Fruit fly (Drosophila melanogaster) whole organism, embryonic: Measurements from ENCODE around the gene hang.
A peak's percentile ranks its signal among the peaks of the same experiment; 100 is the strongest.

Source experiments
- C15 ChIP-seq: fragments of 200-800 bp; sonication (Bioruptor generic); IDR thresholded peaks from 3 replicates; pipeline ENCODE4 v1.3.6; 2022; ENCODE audit warnings: missing biosample characterization, missing genetic modification characterization
- CG10543 ChIP-seq: fragments of 200-800 bp; sonication (Bioruptor generic); optimal IDR thresholded peaks from 3 replicates; lab custom pipeline; 2017; ENCODE audit warnings: missing biosample characterization, mild to moderate bottlenecking, missing genetic modification characterization, moderate library complexity
- CG14441 ChIP-seq: fragments of 200-800 bp; sonication (Bioruptor generic); IDR thresholded peaks from 2 replicates; pipeline ENCODE4 v1.3.6; 2022; ENCODE audit warnings: missing biosample characterization, missing genetic modification characterization
- CG14710 ChIP-seq: fragments of 200-800 bp; sonication (Bioruptor generic); optimal IDR thresholded peaks from 3 replicates; lab custom pipeline; 2019; ENCODE audit warnings: missing biosample characterization, mild to moderate bottlenecking, missing genetic modification characterization, moderate library complexity
- CG15269 ChIP-seq: fragments of 200-800 bp; sonication (Bioruptor generic); optimal IDR thresholded peaks from 2 replicates; lab custom pipeline; 2018; ENCODE audit warnings: missing biosample characterization, mild to moderate bottlenecking, missing genetic modification characterization, moderate library complexity
- CG15479 ChIP-seq: fragments of 200-800 bp; sonication (Bioruptor generic); optimal IDR thresholded peaks from 3 replicates; lab custom pipeline; 2019; ENCODE audit warnings: missing biosample characterization, mild to moderate bottlenecking, missing genetic modification characterization, moderate library complexity
- CG1603 ChIP-seq: fragments of 200-800 bp; sonication (Bioruptor generic); optimal IDR thresholded peaks from 2 replicates; lab custom pipeline; 2019; ENCODE audit warnings: missing biosample characterization, mild to moderate bottlenecking, missing genetic modification characterization, moderate library complexity
- CG16815 ChIP-seq: fragments of 200-800 bp; sonication (Bioruptor generic); optimal IDR thresholded peaks from 3 replicates; lab custom pipeline; 2017; ENCODE audit warnings: missing biosample characterization, mild to moderate bottlenecking, missing genetic modification characterization
- CG18262 ChIP-seq: fragments of 200-800 bp; optimal IDR thresholded peaks from 3 replicates; lab custom pipeline; 2019; ENCODE audit warnings: missing biosample characterization, mild to moderate bottlenecking, missing genetic modification characterization, moderate library complexity
- CG18476 ChIP-seq: fragments of 200-800 bp; sonication (Bioruptor generic); optimal IDR thresholded peaks from 2 replicates; lab custom pipeline; 2016; ENCODE audit warnings: missing biosample characterization, mild to moderate bottlenecking, missing genetic modification characterization
- CG18599 ChIP-seq: fragments of 200-800 bp; sonication (Bioruptor generic); optimal IDR thresholded peaks from 3 replicates; lab custom pipeline; 2017; ENCODE audit warnings: missing biosample characterization, missing genetic modification characterization, mild to moderate bottlenecking, moderate library complexity, missing genetic modification reagents
- CG31224 ChIP-seq: fragments of 200-800 bp; sonication (Bioruptor generic); IDR thresholded peaks from 2 replicates; pipeline ENCODE4 v1.3.6; 2022; ENCODE audit warnings: missing biosample characterization, missing genetic modification characterization
- CG3163 ChIP-seq: fragments of 200-800 bp; sonication (Bioruptor generic); optimal IDR thresholded peaks from 3 replicates; lab custom pipeline; 2016; ENCODE audit warnings: missing biosample characterization, missing genetic modification characterization
- CG4282 ChIP-seq: fragments of 200-800 bp; sonication (Bioruptor generic); optimal IDR thresholded peaks from 2 replicates; lab custom pipeline; 2016; ENCODE audit warnings: missing biosample characterization, missing genetic modification characterization
- CG4707 ChIP-seq: fragments of 200-800 bp; sonication (Bioruptor generic); optimal IDR thresholded peaks from 2 replicates; lab custom pipeline; 2018; ENCODE audit warnings: missing biosample characterization, mild to moderate bottlenecking, missing genetic modification characterization, moderate library complexity
- CG6175 ChIP-seq: fragments of 200-800 bp; sonication (Bioruptor generic); IDR thresholded peaks from 3 replicates; pipeline ENCODE4 v1.3.6; 2022; ENCODE audit warnings: missing biosample characterization, missing genetic modification characterization
- CG7372 ChIP-seq: fragments of 200-800 bp; sonication (Bioruptor generic); IDR thresholded peaks from 2 replicates; pipeline ENCODE4 v1.3.6; 2022; ENCODE audit warnings: missing biosample characterization, missing genetic modification characterization
- CG7745 ChIP-seq: fragments of 200-800 bp; sonication (Bioruptor generic); optimal IDR thresholded peaks from 2 replicates; lab custom pipeline; 2018; ENCODE audit warnings: missing biosample characterization, mild to moderate bottlenecking, missing genetic modification characterization, moderate library complexity
- CG8089 ChIP-seq: fragments of 200-800 bp; sonication (Bioruptor generic); optimal IDR thresholded peaks from 3 replicates; lab custom pipeline; 2016; ENCODE audit warnings: missing biosample characterization, missing genetic modification characterization
- CG8388 ChIP-seq: fragments of 200-800 bp; sonication (Bioruptor generic); optimal IDR thresholded peaks from 2 replicates; lab custom pipeline; 2019; ENCODE audit warnings: missing biosample characterization, mild to moderate bottlenecking, missing genetic modification characterization, moderate library complexity
- CG9609 ChIP-seq: fragments of 200-800 bp; sonication (Bioruptor generic); optimal IDR thresholded peaks from 3 replicates; lab custom pipeline; 2016; ENCODE audit warnings: missing biosample characterization, missing genetic modification characterization
- CTCF ChIP-seq: fragments of 200-800 bp; sonication (Bioruptor generic); optimal IDR thresholded peaks from 2 replicates; lab custom pipeline; 2017; ENCODE audit warnings: missing biosample characterization, mild to moderate bottlenecking, missing genetic modification characterization, moderate library complexity
- D19A ChIP-seq: fragments of 200-800 bp; optimal IDR thresholded peaks from 3 replicates; lab custom pipeline; 2019; ENCODE audit warnings: missing biosample characterization, mild to moderate bottlenecking, missing genetic modification characterization, moderate library complexity
- Gug ChIP-seq: fragments of 200-800 bp; sonication (Bioruptor generic); IDR thresholded peaks from 4 replicates; pipeline ENCODE4 v1.3.6; 2022; ENCODE audit warnings: missing biosample characterization, missing genetic modification characterization
- Hand ChIP-seq: fragments of 200-800 bp; sonication (Bioruptor generic); optimal IDR thresholded peaks from 2 replicates; lab custom pipeline; 2017; ENCODE audit warnings: mild to moderate bottlenecking, missing biosample characterization, missing genetic modification reagents, missing genetic modification characterization
- Hsf ChIP-seq: fragments of 200-800 bp; sonication (Bioruptor generic); optimal IDR thresholded peaks from 3 replicates; lab custom pipeline; 2016; ENCODE audit warnings: missing biosample characterization, missing genetic modification characterization
- NC2β ChIP-seq: fragments of 200-800 bp; sonication (Bioruptor generic); optimal IDR thresholded peaks from 2 replicates; lab custom pipeline; 2016; ENCODE audit warnings: missing biosample characterization, missing genetic modification characterization
- Neu2 ChIP-seq: fragments of 200-800 bp; sonication (Bioruptor generic); optimal IDR thresholded peaks from 3 replicates; lab custom pipeline; 2016; ENCODE audit warnings: missing biosample characterization, missing genetic modification characterization, borderline replicate concordance
- Oli ChIP-seq: fragments of 200-800 bp; sonication (Bioruptor generic); optimal IDR thresholded peaks from 2 replicates; lab custom pipeline; 2018; ENCODE audit warnings: missing biosample characterization, mild to moderate bottlenecking, missing genetic modification characterization, moderate library complexity
- Poxn ChIP-seq: fragments of 200-800 bp; sonication (Bioruptor generic); IDR thresholded peaks from 2 replicates; pipeline ENCODE4 v1.3.6; 2022; ENCODE audit warnings: missing biosample characterization, missing genetic modification characterization
- Rfx ChIP-seq: fragments of 200-800 bp; sonication (Bioruptor generic); IDR thresholded peaks from 2 replicates; pipeline ENCODE4 v1.3.6; 2022; ENCODE audit warnings: missing biosample characterization, missing genetic modification characterization
- cato ChIP-seq: fragments of 200-800 bp; sonication (Bioruptor generic); optimal IDR thresholded peaks from 2 replicates; lab custom pipeline; 2016; ENCODE audit warnings: missing biosample characterization, missing genetic modification characterization, borderline replicate concordance
- cg ChIP-seq: fragments of 200-800 bp; sonication (Bioruptor generic); optimal IDR thresholded peaks from 3 replicates; lab custom pipeline; 2019; ENCODE audit warnings: missing biosample characterization, mild to moderate bottlenecking, missing genetic modification characterization, moderate library complexity
- dimm ChIP-seq: fragments of 200-800 bp; sonication (Bioruptor generic); IDR thresholded peaks from 2 replicates; pipeline ENCODE4 v1.3.6; 2022; ENCODE audit warnings: missing biosample characterization, missing genetic modification characterization
- dmrt11E ChIP-seq: fragments of 200-800 bp; sonication (Bioruptor generic); optimal IDR thresholded peaks from 3 replicates; lab custom pipeline; 2018; ENCODE audit warnings: missing biosample characterization, mild to moderate bottlenecking, missing genetic modification characterization, moderate library complexity
- dpn ChIP-seq, 2 experiments: fragments of 200-800 bp; sonication (Bioruptor generic); optimal IDR thresholded peaks; 3 replicates each; lab custom pipeline; 2016; ENCODE audit warnings: missing biosample characterization in 2 of 2, missing genetic modification characterization in 2 of 2
- ems ChIP-seq: fragments of 200-800 bp; sonication (Bioruptor generic); optimal IDR thresholded peaks from 3 replicates; lab custom pipeline; 2016; ENCODE audit warnings: missing biosample characterization, missing genetic modification characterization
- en ChIP-seq: fragments of 200-800 bp; sonication (Bioruptor generic); optimal IDR thresholded peaks from 2 replicates; lab custom pipeline; 2016; ENCODE audit warnings: missing biosample characterization, missing genetic modification characterization
- esg ChIP-seq: fragments of 200-800 bp; sonication (Bioruptor generic); conservative IDR thresholded peaks from 2 replicates; pipeline ENCODE4 v1.3.6; 2022; ENCODE audit warnings: missing biosample characterization, missing genetic modification characterization
- eyg ChIP-seq: fragments of 200-800 bp; sonication (Bioruptor generic); optimal IDR thresholded peaks from 3 replicates; lab custom pipeline; 2016; ENCODE audit warnings: missing biosample characterization, missing genetic modification characterization
- ham ChIP-seq: fragments of 200-800 bp; sonication (Bioruptor generic); IDR thresholded peaks from 2 replicates; pipeline ENCODE4 v1.3.6; 2022; ENCODE audit warnings: missing biosample characterization, missing genetic modification characterization
- jing ChIP-seq: fragments of 200-800 bp; sonication (Bioruptor generic); optimal IDR thresholded peaks from 2 replicates; lab custom pipeline; 2018; ENCODE audit warnings: missing biosample characterization, mild to moderate bottlenecking, missing genetic modification characterization
- mld ChIP-seq: fragments of 200-800 bp; sonication (Bioruptor generic); IDR thresholded peaks from 3 replicates; pipeline ENCODE4 v1.3.6; 2022; ENCODE audit warnings: missing biosample characterization, missing genetic modification characterization; ENCODE audit not compliant: partially characterized antibody
- nmo ChIP-seq: fragments of 200-800 bp; sonication (Bioruptor generic); optimal IDR thresholded peaks from 2 replicates; lab custom pipeline; 2018; ENCODE audit warnings: missing biosample characterization, mild to moderate bottlenecking, missing genetic modification characterization, moderate library complexity
- pan ChIP-seq, 4 experiments: fragments of >200 bp in 3 of 4; fragments of 200-800 bp in 1 of 4; sonication (Bioruptor generic) in 1 of 4; optimal IDR thresholded peaks in 3 of 4; IDR thresholded peaks in 1 of 4; 2 replicates each; pipeline versions ENCODE4 v1.3.6 to Lab custom; 2017 to 2022; ENCODE audit warnings: missing biosample characterization in 2 of 4, missing genetic modification characterization in 2 of 4, mixed read lengths in 1 of 4
- pita ChIP-seq: fragments of 200-800 bp; sonication (Bioruptor generic); optimal IDR thresholded peaks from 2 replicates; lab custom pipeline; 2017; ENCODE audit warnings: missing biosample characterization, mild to moderate bottlenecking, missing genetic modification characterization
- pnt ChIP-seq: fragments of 200-800 bp; sonication (Bioruptor generic); optimal IDR thresholded peaks from 3 replicates; lab custom pipeline; 2016; ENCODE audit warnings: missing biosample characterization, missing genetic modification characterization
- row ChIP-seq: fragments of 200-800 bp; sonication (Bioruptor generic); IDR thresholded peaks from 3 replicates; pipeline ENCODE4 v1.3.6; 2022; ENCODE audit warnings: missing biosample characterization, missing genetic modification characterization
- sens ChIP-seq: fragments of 200-800 bp; sonication (Bioruptor generic); peaks from one replicate; lab custom pipeline; 2016; ENCODE audit warnings: missing biosample characterization, missing genetic modification characterization
- sens-2 ChIP-seq: fragments of 200-800 bp; sonication (Bioruptor generic); IDR thresholded peaks from 2 replicates; pipeline ENCODE4 v1.3.6; 2022; ENCODE audit warnings: missing biosample characterization, missing genetic modification characterization
- shn ChIP-seq: fragments of 200-800 bp; sonication (Bioruptor generic); optimal IDR thresholded peaks from 3 replicates; lab custom pipeline; 2016; ENCODE audit warnings: missing biosample characterization, missing genetic modification characterization
- stwl ChIP-seq: fragments of 200-800 bp; sonication (Bioruptor generic); optimal IDR thresholded peaks from 3 replicates; lab custom pipeline; 2018; ENCODE audit warnings: missing biosample characterization, mild to moderate bottlenecking, missing genetic modification characterization, moderate library complexity
- tin ChIP-seq: fragments of 200-800 bp; sonication (Bioruptor generic); optimal IDR thresholded peaks from 3 replicates; lab custom pipeline; 2016; ENCODE audit warnings: missing biosample characterization, missing genetic modification characterization
- zfh2 ChIP-seq: fragments of 200-800 bp; sonication (Bioruptor generic); optimal IDR thresholded peaks from 2 replicates; lab custom pipeline; 2016; ENCODE audit warnings: missing biosample characterization, missing genetic modification characterization

hang gene

dm6 chrX:16458551-16458950 lies 35.9 kb downstream of the hang start (continued):
- no peak for TF ChIP-seq CG18476 (GFP tag; lab: Kevin White, UChicago)
- TF ChIP-seq CG7372 (GFP tag; lab: Robert Waterston, UW) = no peak
- TF ChIP-seq CG4707 (GFP tag; lab: Kevin White, UChicago) = no peak
- TF ChIP-seq pita (GFP tag; lab: Kevin White, UChicago) = no peak
- no peak for TF ChIP-seq dimm (GFP tag; lab: Robert Waterston, UW)
- TF ChIP-seq CG15269 (tag; lab: Kevin White, UChicago) = no peak
- peak; percentile 73 for TF ChIP-seq row (GFP tag; lab: Robert Waterston, UW)
- TF ChIP-seq CG9609 = no peak
- TF ChIP-seq Oli (tag; lab: Kevin White, UChicago) = peak; percentile 3
- no peak for TF ChIP-seq pan (optimal IDR thresholded peaks at IDR 0.05; lab: Kevin White, UChicago)
- peak in 1 of 2 experiments; percentile 9 for TF ChIP-seq pan (GFP tag; optimal IDR thresholded peaks at IDR 0.05 in 1 of 2, IDR thresholded peaks at IDR 0.05 in 1 of 2)
- TF ChIP-seq CG14441 = no peak; the same call in 1 of the 2 replicates
- TF ChIP-seq CG15479 (GFP tag; lab: Kevin White, UChicago) = peak; percentile 34
- peak in 1 of 2 experiments; percentile 29 for TF ChIP-seq dpn (GFP tag; optimal IDR thresholded peaks at IDR 0.05; lab: Kevin White, UChicago)
- TF ChIP-seq sens-2 (GFP tag; lab: Robert Waterston, UW) = no peak
- TF ChIP-seq CG31224 (GFP tag; lab: Robert Waterston, UW) = 0 out of 2 replicates have a peak, but pooled peaks have one; percentile 14
- no peak for TF ChIP-seq en
- no peak for TF ChIP-seq pnt
- peak; percentile 2 for TF ChIP-seq tin
- no peak for TF ChIP-seq cato
- TF ChIP-seq Gug = peak; percentile 49; the same call in 1 of the 4 replicates
- no peak for TF ChIP-seq zfh2 (GFP tag; lab: Kevin White, UChicago)
- TF ChIP-seq CG6175 (GFP tag; lab: Robert Waterston, UW) = no peak
- no peak for TF ChIP-seq Rfx (GFP tag; lab: Robert Waterston, UW)
- no peak for TF ChIP-seq CG8089 (GFP tag; lab: Kevin White, UChicago)
- TF ChIP-seq eyg (GFP tag; lab: Kevin White, UChicago) = no peak
- no peak for TF ChIP-seq NC2β (GFP tag; lab: Kevin White, UChicago)
- no peak for TF ChIP-seq jing
- TF ChIP-seq esg (GFP tag; lab: Robert Waterston, UW) = peak; percentile 32; the same call in 1 of the 2 replicates
- no peak for TF ChIP-seq CTCF
- TF ChIP-seq shn = peak; percentile 8
- TF ChIP-seq mld (GFP tag; lab: Robert Waterston, UW) = no peak
- TF ChIP-seq CG14710 (tag; lab: Kevin White, UChicago) = no peak
- TF ChIP-seq CG8388 (GFP tag; lab: Kevin White, UChicago) = peak; percentile 99
- TF ChIP-seq Poxn = no peak
- TF ChIP-seq D19A = no peak
- TF ChIP-seq CG18599 (GFP tag; lab: Kevin White, UChicago) = no peak
- TF ChIP-seq CG18262 (tag; lab: Kevin White, UChicago) = peak; percentile 2

- no peak for TF ChIP-seq dmrt11E (tag; lab: Kevin White, UChicago)
- TF ChIP-seq cg = no peak
- no peak for TF ChIP-seq CG3163 (GFP tag; lab: Kevin White, UChicago)
- TF ChIP-seq C15 = no peak
- no peak for TF ChIP-seq ems (GFP tag; lab: Kevin White, UChicago)
- TF ChIP-seq stwl (tag; lab: Kevin White, UChicago) = peak; percentile 46
- TF ChIP-seq CG1603 (tag; lab: Kevin White, UChicago) = no peak
- no peak for TF ChIP-seq Hsf (GFP tag; lab: Kevin White, UChicago)
- no peak for TF ChIP-seq Hand
- no peak for TF ChIP-seq sens
- TF ChIP-seq CG7745 (tag; lab: Kevin White, UChicago) = no peak
- no peak for TF ChIP-seq CG16815 (GFP tag; lab: Kevin White, UChicago)
- TF ChIP-seq CG4282 (GFP tag; lab: Kevin White, UChicago) = no peak
- TF ChIP-seq Neu2 (GFP tag; lab: Kevin White, UChicago) = peak; percentile 24
- no peak for TF ChIP-seq nmo (GFP tag; lab: Kevin White, UChicago)
- no peak for TF ChIP-seq CG10543 (GFP tag; lab: Kevin White, UChicago)
- no peak for TF ChIP-seq ham (GFP tag; lab: Robert Waterston, UW)
These were observed 61.9 kb downstream of the hang start for dm6 chrX:16484533-16484932.
